Fruit fly (Drosophila melanogaster) whole organism: ENCODE measurements around the gene Drgx.

ENCODE experiments used
- CG8478 ChIP-seq: fragments of >200 bp; optimal IDR thresholded peaks from 2 replicates; lab custom pipeline; 2018; ENCODE audit warnings: inconsistent platforms
- Dll ChIP-seq: fragments of >200 bp; optimal IDR thresholded peaks from 2 replicates; lab custom pipeline; 2017
- EcR ChIP-seq, 2 experiments: fragments of >200 bp; optimal IDR thresholded peaks; 2 replicates each; lab custom pipeline; 2017; ENCODE audit warnings: missing biosample characterization in 2 of 2, missing genetic modification characterization in 2 of 2, missing genetic modification reagents in 2 of 2
- pan ChIP-seq: fragments of >200 bp; optimal IDR thresholded peaks from 2 replicates; lab custom pipeline; 2017
- psq ChIP-seq: fragments of >200 bp; optimal IDR thresholded peaks from 2 replicates; lab custom pipeline; 2017
- usp ChIP-seq: fragments of >200 bp; optimal IDR thresholded peaks from 2 replicates; lab custom pipeline; 2017; ENCODE audit warnings: missing biosample characterization, missing genetic modification characterization, mixed read lengths

Drgx gene

DNA sequence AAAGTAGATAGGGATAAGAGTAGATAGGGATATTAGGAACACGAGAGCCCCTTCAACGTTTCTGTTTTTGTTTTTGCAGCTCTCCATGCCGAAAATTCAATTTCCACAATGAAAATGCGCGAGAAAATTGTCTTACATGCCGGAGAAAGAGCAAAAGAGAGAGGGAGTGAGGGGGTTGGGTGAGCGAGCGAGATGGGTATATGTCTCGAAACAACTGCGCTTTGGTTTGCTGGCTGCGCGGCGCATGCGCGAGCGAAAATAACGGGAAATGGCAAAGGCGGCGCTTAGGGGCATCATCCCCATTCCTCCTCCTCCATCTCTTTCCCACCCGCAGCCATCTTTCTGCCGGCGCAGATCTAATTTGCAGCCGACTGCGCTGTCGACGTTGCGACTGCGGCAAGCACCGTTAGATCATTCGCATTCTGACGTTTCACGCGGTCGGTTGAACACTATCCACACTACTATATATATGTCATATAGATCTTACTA lies at the start of gene Drgx:
Gene Drgx, plus strand, starts transcription at position 439 of the 489 bp plus-strand sequence.
- TF ChIP-seq CG8478 (lab: Kevin White, UChicago) (no peak), usp (GFP tag; lab: Kevin White, UChicago) (no peak), Dll (lab: Kevin White, UChicago) (no peak), psq (lab: Kevin White, UChicago) (no peak), EcR (GFP tag; optimal IDR thresholded peaks at IDR 0.05; lab: Kevin White, UChicago) (no peak), pan (lab: Kevin White, UChicago) (no peak)

DNA sequence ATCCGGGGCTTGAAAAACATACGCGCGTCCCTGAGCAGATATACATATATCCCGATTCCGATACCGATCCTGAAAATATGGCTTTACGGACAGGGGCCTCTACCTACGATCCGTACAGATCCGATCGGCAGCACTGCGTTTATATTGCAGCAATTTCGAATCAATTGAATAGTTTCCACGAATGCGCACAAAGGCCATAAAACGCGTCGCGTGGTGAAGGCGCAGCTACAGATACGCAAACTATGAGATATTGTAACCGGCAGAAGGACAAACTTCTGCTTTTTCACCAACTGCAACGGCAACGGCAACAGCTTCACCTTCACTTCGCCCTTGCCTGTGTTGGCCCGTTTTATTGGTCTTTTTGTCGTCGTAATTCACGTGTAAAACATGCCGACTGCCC lies 47.4 kb upstream of the Drgx start:
- no peak for TF ChIP-seq usp (GFP tag; lab: Kevin White, UChicago)
- no peak for TF ChIP-seq Dll (lab: Kevin White, UChicago)
- TF ChIP-seq EcR (GFP tag; optimal IDR thresholded peaks at IDR 0.05; lab: Kevin White, UChicago) = no peak
- no peak for TF ChIP-seq pan (lab: Kevin White, UChicago)
- TF ChIP-seq psq (lab: Kevin White, UChicago) = no peak
- no peak for TF ChIP-seq CG8478 (lab: Kevin White, UChicago)

DNA sequence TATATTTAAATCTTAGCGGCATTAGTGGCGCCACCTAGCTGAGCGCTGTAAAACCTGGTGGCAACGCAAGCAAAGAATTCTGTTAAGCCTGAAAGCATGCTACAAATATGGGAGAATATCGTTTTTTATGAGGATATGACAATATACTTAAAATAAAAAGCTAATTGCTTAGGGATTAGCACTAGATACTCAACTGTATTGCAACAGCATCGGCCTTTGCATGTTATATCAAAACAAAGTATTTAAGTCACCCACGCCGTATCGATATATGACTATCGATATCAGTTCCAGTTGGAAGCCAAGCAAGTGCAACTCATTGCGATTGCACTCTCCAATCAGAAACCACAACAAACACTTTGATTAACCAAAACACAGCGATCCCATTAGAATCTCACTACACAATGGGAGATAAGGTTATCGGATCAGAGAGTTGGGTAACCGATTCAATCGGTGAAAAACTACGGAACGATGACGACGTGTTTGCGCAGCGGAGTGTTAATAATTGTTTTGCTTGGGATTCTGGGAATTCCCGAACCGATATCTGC lies 43.7 kb upstream of the Drgx start, which contains the start of gene Ugt36A1:
Gene Ugt36A1, plus strand, starts transcription at position 280 of the 545 bp plus-strand sequence.
- TF ChIP-seq Dll (lab: Kevin White, UChicago) = no peak
- no peak for TF ChIP-seq usp (GFP tag; lab: Kevin White, UChicago)
- no peak for TF ChIP-seq psq (lab: Kevin White, UChicago)
- TF ChIP-seq CG8478 (lab: Kevin White, UChicago) = no peak
- no peak for TF ChIP-seq pan (lab: Kevin White, UChicago)
- TF ChIP-seq EcR (GFP tag; optimal IDR thresholded peaks at IDR 0.05; lab: Kevin White, UChicago) = no peak

DNA sequence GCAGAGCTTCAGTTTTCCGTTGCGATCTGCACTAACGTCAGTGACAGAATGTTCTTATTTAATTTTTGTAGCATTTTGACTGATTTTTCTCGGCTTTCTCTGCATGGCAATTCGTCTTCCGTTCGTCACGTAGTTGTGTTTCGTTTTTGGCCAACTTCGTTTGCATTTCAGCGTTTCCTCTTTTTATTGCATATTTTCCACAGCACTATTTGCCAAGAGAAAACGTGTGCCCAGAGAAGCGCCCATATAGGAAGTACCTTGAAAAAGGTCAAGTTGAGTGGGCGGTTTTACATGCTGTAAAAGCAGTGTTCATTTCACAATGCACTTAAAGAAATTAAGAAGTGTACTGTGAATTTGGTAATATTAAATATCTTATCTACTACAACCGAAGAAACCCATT lies 40.9 kb upstream of the Drgx start, which contains the start of gene CG15418:
Gene CG15418, minus strand, starts transcription at position 101 of the 400 bp plus-strand sequence.
- TF ChIP-seq psq (lab: Kevin White, UChicago) (no peak), usp (GFP tag; lab: Kevin White, UChicago) (no peak), pan (lab: Kevin White, UChicago) (no peak), Dll (lab: Kevin White, UChicago) (no peak), EcR (GFP tag; optimal IDR thresholded peaks at IDR 0.05; lab: Kevin White, UChicago) (no peak), CG8478 (lab: Kevin White, UChicago) (no peak)

DNA sequence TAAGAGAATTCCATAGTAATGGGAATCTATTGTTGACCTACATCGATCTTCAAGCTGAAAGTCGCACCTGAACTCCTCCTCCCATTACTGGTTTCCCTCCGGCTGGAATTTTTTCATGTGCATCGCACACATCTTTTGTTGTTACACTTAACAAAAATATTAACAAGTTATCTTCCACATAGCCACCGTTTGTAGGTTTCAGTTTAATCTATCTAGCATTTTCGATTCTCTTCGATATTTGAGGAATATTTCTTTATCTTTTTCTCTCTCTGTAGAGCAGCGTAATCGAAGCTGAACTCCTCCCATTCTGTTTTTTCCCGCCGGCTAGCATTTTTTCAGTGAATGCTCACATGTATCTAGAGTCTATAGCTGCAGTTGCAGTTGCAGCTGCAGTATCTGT lies 37.8 kb upstream of the Drgx start:
- TF ChIP-seq CG8478 (lab: Kevin White, UChicago) (no peak), usp (GFP tag; lab: Kevin White, UChicago) (no peak), psq (lab: Kevin White, UChicago) (no peak), Dll (lab: Kevin White, UChicago) (no peak), EcR (GFP tag; optimal IDR thresholded peaks at IDR 0.05; lab: Kevin White, UChicago) (no peak), pan (lab: Kevin White, UChicago) (no peak)

DNA sequence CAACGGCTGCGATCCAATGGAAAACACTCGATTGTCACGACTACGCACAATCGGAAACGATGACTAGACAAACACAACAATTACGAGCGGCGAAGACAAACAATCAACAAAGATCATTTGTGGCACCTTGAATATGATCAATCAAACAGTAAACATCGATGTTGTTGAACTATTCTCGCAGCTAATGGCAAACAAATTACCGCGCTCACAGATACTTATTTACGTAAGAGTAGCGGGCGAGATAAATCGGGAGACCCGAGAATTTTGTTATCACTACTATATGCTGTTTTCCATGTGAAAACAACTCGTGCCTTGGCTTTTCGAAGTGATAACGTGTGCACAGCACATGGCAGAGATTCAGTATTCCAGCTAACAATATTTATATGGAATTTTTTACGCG lies 33.7 kb upstream of the Drgx start:
- TF ChIP-seq usp (GFP tag; lab: Kevin White, UChicago) (no peak), Dll (lab: Kevin White, UChicago) (no peak), EcR (GFP tag; optimal IDR thresholded peaks at IDR 0.05; lab: Kevin White, UChicago) (no peak), pan (lab: Kevin White, UChicago) (no peak), CG8478 (lab: Kevin White, UChicago) (no peak), psq (lab: Kevin White, UChicago) (no peak)

DNA sequence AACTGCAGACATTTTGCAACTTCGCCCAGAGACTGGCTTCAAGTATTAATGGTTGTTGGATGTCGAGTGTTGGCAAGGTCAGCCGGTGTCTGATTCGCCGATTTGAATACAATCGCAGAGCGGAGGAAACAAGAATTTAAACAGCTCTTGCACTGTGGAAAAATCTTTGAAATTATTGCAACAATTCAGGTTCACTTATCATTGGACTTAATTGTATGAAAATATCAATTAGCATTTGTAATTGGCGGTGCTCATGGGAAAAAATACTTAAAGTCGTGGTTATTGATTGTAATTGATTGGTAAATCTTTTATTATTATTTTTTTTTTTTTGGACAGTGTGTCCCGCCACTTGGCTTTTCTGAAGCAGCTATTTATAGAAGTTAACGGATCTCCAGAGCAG lies 33.1 kb upstream of the Drgx start:
- no peak for TF ChIP-seq CG8478 (lab: Kevin White, UChicago)
- TF ChIP-seq EcR (GFP tag; optimal IDR thresholded peaks at IDR 0.05; lab: Kevin White, UChicago) = no peak
- no peak for TF ChIP-seq Dll (lab: Kevin White, UChicago)
- TF ChIP-seq pan (lab: Kevin White, UChicago) = no peak
- TF ChIP-seq psq (lab: Kevin White, UChicago) = no peak
- TF ChIP-seq usp (GFP tag; lab: Kevin White, UChicago) = no peak

DNA sequence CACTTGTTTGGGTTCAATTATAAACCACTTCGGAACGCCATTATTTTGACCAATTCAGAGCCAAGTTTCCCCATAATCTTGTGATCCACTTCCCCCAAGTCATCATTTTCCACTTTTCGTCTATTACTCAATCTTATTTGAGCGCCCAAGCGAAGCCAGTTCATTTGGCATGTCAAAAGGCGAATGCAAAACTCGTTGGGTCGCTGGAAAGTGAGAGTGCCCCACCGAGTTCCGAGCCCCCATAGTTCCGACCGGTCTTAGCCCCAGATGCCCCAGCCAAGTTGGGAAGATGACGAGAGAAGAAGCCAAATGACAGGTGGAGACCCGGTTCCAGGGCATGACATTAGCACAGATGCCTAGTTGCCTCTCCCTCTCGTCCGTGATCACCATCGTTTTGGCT lies 31.8 kb upstream of the Drgx start:
- TF ChIP-seq usp (GFP tag; lab: Kevin White, UChicago) (no peak), pan (lab: Kevin White, UChicago) (no peak), psq (lab: Kevin White, UChicago) (no peak), EcR (GFP tag; optimal IDR thresholded peaks at IDR 0.05; lab: Kevin White, UChicago) (no peak), Dll (lab: Kevin White, UChicago) (no peak), CG8478 (lab: Kevin White, UChicago) (no peak)

DNA sequence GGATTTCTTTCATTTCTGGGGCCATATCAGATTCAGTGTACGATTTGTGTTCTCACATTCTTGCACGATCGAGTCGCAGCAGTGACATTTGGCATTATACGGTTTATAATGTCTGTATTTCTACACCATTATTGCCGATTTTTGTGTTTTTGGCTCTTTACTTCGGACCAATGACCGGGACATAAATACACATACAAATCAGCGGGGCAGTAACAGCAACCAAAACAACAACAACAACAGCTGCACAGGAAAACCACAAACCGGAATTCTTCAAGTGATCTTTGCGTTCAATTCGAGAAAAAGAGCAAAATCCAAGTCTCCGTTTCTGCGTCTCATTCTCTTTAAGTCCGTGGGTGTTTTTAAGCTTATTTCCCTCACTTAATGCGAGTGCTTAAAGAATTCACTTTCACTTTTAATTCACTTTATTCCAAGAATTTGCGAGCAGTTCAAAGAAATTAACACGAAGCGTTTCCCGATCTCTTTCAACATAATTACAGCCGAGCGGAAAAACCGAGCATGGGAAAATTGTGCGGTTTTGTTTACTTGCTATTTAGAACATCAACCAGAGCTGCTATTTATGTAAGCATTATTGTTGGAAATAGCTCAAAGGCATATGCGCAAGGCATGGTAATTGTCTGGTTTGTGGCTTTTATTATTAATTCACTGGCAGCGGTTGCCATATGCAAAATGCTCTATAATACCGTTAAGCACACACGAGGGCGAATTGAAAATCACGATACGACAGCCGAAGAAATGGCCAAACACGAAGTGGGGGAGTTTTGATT lies 31.1 kb upstream of the Drgx start:
- TF ChIP-seq EcR (GFP tag; optimal IDR thresholded peaks at IDR 0.05; lab: Kevin White, UChicago) (peak; percentile 22 to 50), psq (lab: Kevin White, UChicago) (no peak)

DNA sequence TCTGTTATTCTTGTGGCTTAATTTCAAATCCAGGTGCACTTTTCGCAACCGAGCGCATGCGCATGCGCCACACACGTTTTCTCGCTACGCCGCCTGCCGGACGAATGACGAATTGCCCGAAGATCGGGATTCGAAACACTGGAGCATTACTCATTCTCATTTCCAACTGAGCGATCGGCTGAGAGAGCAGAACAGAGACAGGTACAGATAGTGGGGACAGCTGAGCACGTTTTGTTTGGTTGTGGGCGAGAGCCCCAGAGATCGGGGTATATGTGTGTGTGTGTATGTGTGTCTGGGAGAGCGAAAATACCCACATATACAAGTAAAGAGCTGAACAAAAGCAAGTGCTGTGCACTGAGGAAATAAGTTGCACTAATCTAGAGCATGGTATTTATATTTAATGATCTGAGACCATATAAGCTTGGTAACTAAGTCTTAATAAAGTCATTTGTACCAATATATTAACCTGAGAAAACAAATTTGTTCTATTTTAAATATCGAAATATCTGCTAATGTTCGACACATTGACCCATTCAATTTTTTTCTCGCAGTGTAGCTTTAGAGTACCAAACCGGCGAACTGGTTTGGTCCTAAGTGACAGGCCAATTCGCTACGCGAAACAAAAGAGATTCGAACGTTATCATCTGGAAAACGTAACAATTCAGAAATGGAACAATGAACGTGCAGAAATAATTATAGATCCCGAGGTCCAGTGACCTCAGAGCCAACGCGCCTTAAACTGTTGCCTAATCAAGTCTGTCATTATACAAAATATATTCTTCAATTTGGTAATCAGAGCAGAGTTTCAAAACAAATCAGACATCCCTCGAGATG lies 30.3 kb upstream of the Drgx start:
- TF ChIP-seq Dll (lab: Kevin White, UChicago) (peak; percentile 88), EcR (GFP tag; optimal IDR thresholded peaks at IDR 0.05; lab: Kevin White, UChicago) (no peak)

DNA sequence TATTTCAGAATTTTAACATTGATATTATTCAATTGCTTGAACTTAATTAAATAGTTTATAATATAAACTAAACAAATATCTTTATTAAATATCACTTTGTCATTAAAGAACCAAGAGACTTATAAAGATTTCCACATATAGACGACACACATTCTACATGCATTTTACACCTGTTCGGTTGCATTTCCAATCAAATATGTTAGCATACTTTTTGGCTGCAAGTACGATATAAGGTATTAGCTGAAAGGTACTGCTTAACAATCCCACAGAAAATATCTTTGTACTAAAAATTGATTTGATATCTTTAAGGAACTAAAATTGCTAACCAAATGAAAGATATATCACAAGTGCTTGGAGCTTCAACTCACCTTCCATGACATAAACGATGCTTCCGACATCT lies 28.7 kb upstream of the Drgx start:
- TF ChIP-seq usp (GFP tag; lab: Kevin White, UChicago) = no peak
- TF ChIP-seq pan (lab: Kevin White, UChicago) = no peak
